Fruit fly (Drosophila melanogaster) whole organism, embryonic: ENCODE results near the gene Cat.
A peak's percentile ranks its signal among the peaks of the same experiment; 100 is the strongest.

Experiments
- CG10462 ChIP-seq: fragments of 200-800 bp; sonication (Bioruptor generic); optimal IDR thresholded peaks from 2 replicates; lab custom pipeline; 2016; ENCODE audit warnings: missing biosample characterization, missing genetic modification characterization
- CG10543 ChIP-seq: fragments of 200-800 bp; sonication (Bioruptor generic); optimal IDR thresholded peaks from 3 replicates; lab custom pipeline; 2017; ENCODE audit warnings: missing biosample characterization, mild to moderate bottlenecking, missing genetic modification characterization, moderate library complexity
- CG10959 ChIP-seq: fragments of 200-800 bp; sonication (Bioruptor generic); IDR thresholded peaks from 2 replicates; pipeline ENCODE4 v1.3.6; 2022; ENCODE audit warnings: missing biosample characterization, missing genetic modification characterization
- CG11085 ChIP-seq: fragments of 200-800 bp; sonication (Bioruptor generic); IDR thresholded peaks from 2 replicates; pipeline ENCODE4 v1.3.6; 2022; ENCODE audit warnings: missing biosample characterization, missing genetic modification characterization
- CG11093 ChIP-seq: fragments of 200-800 bp; sonication (Bioruptor generic); IDR thresholded peaks from 3 replicates; pipeline ENCODE4 v1.3.6; 2022; ENCODE audit warnings: missing biosample characterization, missing genetic modification characterization
- CG12299 ChIP-seq: fragments of 200-800 bp; sonication (Bioruptor generic); optimal IDR thresholded peaks from 2 replicates; lab custom pipeline; 2018; ENCODE audit warnings: missing biosample characterization, mild to moderate bottlenecking, missing genetic modification characterization
- CG12391 ChIP-seq: fragments of 200-800 bp; sonication (Bioruptor generic); optimal IDR thresholded peaks from 3 replicates; lab custom pipeline; 2018; ENCODE audit warnings: missing biosample characterization, mild to moderate bottlenecking, missing genetic modification characterization, moderate library complexity
- CG13123 ChIP-seq: fragments of 200-800 bp; sonication (Bioruptor generic); optimal IDR thresholded peaks from 2 replicates; lab custom pipeline; 2016; ENCODE audit warnings: missing biosample characterization, missing genetic modification characterization
- CG15479 ChIP-seq: fragments of 200-800 bp; sonication (Bioruptor generic); optimal IDR thresholded peaks from 3 replicates; lab custom pipeline; 2019; ENCODE audit warnings: missing biosample characterization, mild to moderate bottlenecking, missing genetic modification characterization, moderate library complexity
- CG17612 ChIP-seq: fragments of 200-800 bp; sonication (Bioruptor generic); IDR thresholded peaks from 2 replicates; pipeline ENCODE4 v1.3.6; 2022; ENCODE audit warnings: missing biosample characterization, missing genetic modification characterization
- CG18599 ChIP-seq: fragments of 200-800 bp; sonication (Bioruptor generic); optimal IDR thresholded peaks from 3 replicates; lab custom pipeline; 2017; ENCODE audit warnings: missing biosample characterization, missing genetic modification characterization, mild to moderate bottlenecking, moderate library complexity, missing genetic modification reagents
- CG2116 ChIP-seq: fragments of 200-800 bp; sonication (Bioruptor generic); optimal IDR thresholded peaks from 3 replicates; lab custom pipeline; 2018; ENCODE audit warnings: missing biosample characterization, mild to moderate bottlenecking, missing genetic modification characterization
- CG2202 ChIP-seq: fragments of 200-800 bp; sonication (Bioruptor generic); optimal IDR thresholded peaks from 2 replicates; lab custom pipeline; 2018; ENCODE audit warnings: missing biosample characterization, mild to moderate bottlenecking, missing genetic modification characterization
- CG34224 ChIP-seq: fragments of 200-800 bp; sonication (Bioruptor generic); IDR thresholded peaks from 3 replicates; pipeline ENCODE4 v1.3.6; 2022; ENCODE audit warnings: missing biosample characterization, missing genetic modification characterization; ENCODE audit not compliant: partially characterized antibody
- CkIIα-i1 ChIP-seq: fragments of 200-800 bp; sonication (Bioruptor generic); IDR thresholded peaks from 2 replicates; pipeline ENCODE4 v1.3.6; 2022; ENCODE audit warnings: missing biosample characterization, missing genetic modification characterization
- Elba2 ChIP-seq: fragments of 200-800 bp; sonication (Bioruptor generic); optimal IDR thresholded peaks from 3 replicates; lab custom pipeline; 2016; ENCODE audit warnings: missing biosample characterization, missing genetic modification characterization
- Gug ChIP-seq: fragments of 200-800 bp; sonication (Bioruptor generic); IDR thresholded peaks from 4 replicates; pipeline ENCODE4 v1.3.6; 2022; ENCODE audit warnings: missing biosample characterization, missing genetic modification characterization
- HLH3B ChIP-seq: fragments of 200-800 bp; sonication (Bioruptor generic); IDR thresholded peaks from 2 replicates; pipeline ENCODE4 v1.3.6; 2022; ENCODE audit warnings: missing biosample characterization, missing genetic modification characterization
- HLH54F ChIP-seq: fragments of 200-800 bp; sonication (Bioruptor generic); optimal IDR thresholded peaks from 3 replicates; lab custom pipeline; 2016; ENCODE audit warnings: missing biosample characterization, missing genetic modification characterization
- Hr39 ChIP-seq: fragments of >200 bp; optimal IDR thresholded peaks from 2 replicates; lab custom pipeline; 2017
- MESR4 ChIP-seq: fragments of 200-800 bp; sonication (Bioruptor generic); optimal IDR thresholded peaks from 2 replicates; lab custom pipeline; 2018; ENCODE audit warnings: missing biosample characterization, mild to moderate bottlenecking, missing genetic modification characterization, moderate library complexity
- NC2β ChIP-seq: fragments of 200-800 bp; sonication (Bioruptor generic); optimal IDR thresholded peaks from 2 replicates; lab custom pipeline; 2016; ENCODE audit warnings: missing biosample characterization, missing genetic modification characterization
- Optix ChIP-seq: fragments of 200-800 bp; sonication (Bioruptor generic); IDR thresholded peaks from 3 replicates; pipeline ENCODE4 v1.3.6; 2022; ENCODE audit warnings: missing biosample characterization, missing genetic modification characterization
- YL-1 ChIP-seq: fragments of 200-800 bp; sonication (Bioruptor generic); optimal IDR thresholded peaks from 3 replicates; lab custom pipeline; 2017; ENCODE audit warnings: missing biosample characterization, mild to moderate bottlenecking, missing genetic modification characterization
- bab2 ChIP-seq: fragments of 200-800 bp; sonication (Bioruptor generic); optimal IDR thresholded peaks from 2 replicates; lab custom pipeline; 2016; ENCODE audit warnings: missing biosample characterization, missing genetic modification characterization
- btn ChIP-seq: fragments of 200-800 bp; sonication (Bioruptor generic); optimal IDR thresholded peaks from 2 replicates; lab custom pipeline; 2016; ENCODE audit warnings: missing biosample characterization, missing genetic modification characterization
- cad ChIP-seq: fragments of >200 bp; optimal IDR thresholded peaks from 2 replicates; lab custom pipeline; 2017; ENCODE audit warnings: missing biosample characterization, missing genetic modification characterization
- chinmo ChIP-seq: fragments of 200-800 bp; sonication (Bioruptor generic); IDR thresholded peaks from 4 replicates; pipeline ENCODE4 v1.3.6; 2022; ENCODE audit warnings: missing biosample characterization, missing genetic modification characterization; ENCODE audit not compliant: partially characterized antibody
- chm ChIP-seq: fragments of 200-800 bp; sonication (Bioruptor generic); IDR thresholded peaks from 2 replicates; pipeline ENCODE4 v1.3.6; 2022; ENCODE audit warnings: missing biosample characterization, missing genetic modification characterization
- ci ChIP-seq: fragments of 200-800 bp; sonication (Bioruptor generic); IDR thresholded peaks from 3 replicates; pipeline ENCODE4 v1.3.6; 2022; ENCODE audit warnings: missing biosample characterization, missing genetic modification characterization
- crc ChIP-seq: fragments of 200-800 bp; sonication (Bioruptor generic); optimal IDR thresholded peaks from 2 replicates; lab custom pipeline; 2016; ENCODE audit warnings: missing biosample characterization, missing genetic modification characterization
- danr ChIP-seq: fragments of 200-800 bp; sonication (Bioruptor generic); IDR thresholded peaks from 2 replicates; pipeline ENCODE4 v1.3.6; 2022; ENCODE audit warnings: missing biosample characterization, missing genetic modification characterization
- ems ChIP-seq: fragments of 200-800 bp; sonication (Bioruptor generic); optimal IDR thresholded peaks from 3 replicates; lab custom pipeline; 2016; ENCODE audit warnings: missing biosample characterization, missing genetic modification characterization
- en ChIP-seq: fragments of 200-800 bp; sonication (Bioruptor generic); optimal IDR thresholded peaks from 2 replicates; lab custom pipeline; 2016; ENCODE audit warnings: missing biosample characterization, missing genetic modification characterization
- fd3F ChIP-seq: fragments of 200-800 bp; sonication (Bioruptor generic); optimal IDR thresholded peaks from 2 replicates; lab custom pipeline; 2018; ENCODE audit warnings: missing biosample characterization, mild to moderate bottlenecking, missing genetic modification characterization, moderate library complexity
- fru ChIP-seq: fragments of >200 bp; optimal IDR thresholded peaks from 2 replicates; lab custom pipeline; 2017
- nmo ChIP-seq: fragments of 200-800 bp; sonication (Bioruptor generic); optimal IDR thresholded peaks from 2 replicates; lab custom pipeline; 2018; ENCODE audit warnings: missing biosample characterization, mild to moderate bottlenecking, missing genetic modification characterization, moderate library complexity
- pan ChIP-seq, 4 experiments: fragments of >200 bp in 3 of 4; fragments of 200-800 bp in 1 of 4; sonication (Bioruptor generic) in 1 of 4; optimal IDR thresholded peaks in 3 of 4; IDR thresholded peaks in 1 of 4; 2 replicates each; pipeline versions ENCODE4 v1.3.6 to Lab custom; 2017 to 2022; ENCODE audit warnings: missing biosample characterization in 2 of 4, missing genetic modification characterization in 2 of 4, mixed read lengths in 1 of 4
- phol ChIP-seq: fragments of 200-800 bp; sonication (Bioruptor generic); optimal IDR thresholded peaks from 3 replicates; lab custom pipeline; 2018; ENCODE audit warnings: missing biosample characterization, mild to moderate bottlenecking, missing genetic modification characterization, moderate library complexity
- pita ChIP-seq: fragments of 200-800 bp; sonication (Bioruptor generic); optimal IDR thresholded peaks from 2 replicates; lab custom pipeline; 2017; ENCODE audit warnings: missing biosample characterization, mild to moderate bottlenecking, missing genetic modification characterization
- prd ChIP-seq, 3 experiments: fragments of >200 bp in 2 of 3; fragments of 200-800 bp in 1 of 3; sonication (Bioruptor generic) in 1 of 3; optimal IDR thresholded peaks in 2 of 3; IDR thresholded peaks in 1 of 3; 2 replicates in 2 of 3; 3 replicates in 1 of 3; pipeline versions ENCODE4 v1.3.6 to Lab custom; 2017 to 2022; ENCODE audit warnings: missing biosample characterization in 1 of 3, missing genetic modification characterization in 1 of 3
- psq ChIP-seq: fragments of 200-800 bp; sonication (Bioruptor generic); optimal IDR thresholded peaks from 2 replicates; lab custom pipeline; 2017; ENCODE audit warnings: missing biosample characterization, missing genetic modification characterization
- sc ChIP-seq, 3 experiments: fragments of >200 bp in 2 of 3; fragments of 200-800 bp in 1 of 3; sonication (Bioruptor generic) in 1 of 3; optimal IDR thresholded peaks; 2 replicates in 2 of 3; 3 replicates in 1 of 3; lab custom pipeline; 2017; ENCODE audit warnings: mild to moderate bottlenecking in 1 of 3, missing biosample characterization in 1 of 3, missing genetic modification characterization in 1 of 3, missing genetic modification reagents in 1 of 3
- slp2 ChIP-seq: fragments of 200-800 bp; sonication (Bioruptor generic); optimal IDR thresholded peaks from 2 replicates; lab custom pipeline; 2016; ENCODE audit warnings: missing biosample characterization, missing genetic modification characterization
- ttk ChIP-seq: fragments of 200-800 bp; sonication (Bioruptor generic); IDR thresholded peaks from 2 replicates; pipeline ENCODE4 v2.1.2; 2022; ENCODE audit warnings: missing biosample characterization, missing genetic modification characterization
- tup ChIP-seq: fragments of 200-800 bp; sonication (Bioruptor generic); optimal IDR thresholded peaks from 2 replicates; lab custom pipeline; 2016; ENCODE audit warnings: missing biosample characterization, mild to moderate bottlenecking, missing genetic modification characterization, moderate library complexity
- tx ChIP-seq: fragments of 200-800 bp; sonication (Bioruptor generic); optimal IDR thresholded peaks from 2 replicates; lab custom pipeline; 2016; ENCODE audit warnings: missing biosample characterization, missing genetic modification characterization
- zf30C ChIP-seq: fragments of 200-800 bp; sonication (Bioruptor generic); optimal IDR thresholded peaks from 3 replicates; lab custom pipeline; 2018; ENCODE audit warnings: missing biosample characterization, mild to moderate bottlenecking, missing genetic modification characterization
- zfh2 ChIP-seq: fragments of 200-800 bp; sonication (Bioruptor generic); optimal IDR thresholded peaks from 2 replicates; lab custom pipeline; 2016; ENCODE audit warnings: missing biosample characterization, missing genetic modification characterization

Gene Cat

dm6 chr3L:18791232-18792008 lies 31.0 kb upstream of the Cat start (continued):
- TF ChIP-seq CG12299 (tag; lab: Kevin White, UChicago) (no peak), en (no peak), pita (no peak), CG10462 (GFP tag; lab: Kevin White, UChicago) (no peak), CG2202 (no peak), crc (GFP tag; lab: Kevin White, UChicago) (no peak), cad (GFP tag; lab: Kevin White, UChicago) (no peak), CG12391 (tag; lab: Kevin White, UChicago) (peak; percentile 41), CG11085 (GFP tag; lab: Robert Waterston, UW) (no peak), CG11093 (GFP tag; lab: Robert Waterston, UW) (no peak), chinmo (GFP tag; lab: Robert Waterston, UW) (peak; percentile 99), chm (GFP tag; lab: Robert Waterston, UW) (no peak), phol (tag; lab: Kevin White, UChicago) (peak; percentile 32), danr (GFP tag; lab: Robert Waterston, UW) (no peak), CG18599 (GFP tag; lab: Kevin White, UChicago) (no peak), CG2116 (no peak), tx (GFP tag; lab: Kevin White, UChicago) (no peak), bab2 (peak; percentile 32), CG34224 (GFP tag; lab: Robert Waterston, UW) (no peak), Hr39 (lab: Kevin White, UChicago) (no peak), HLH54F (GFP tag; lab: Kevin White, UChicago) (peak; percentile 12), ci (peak; percentile 59; the same call in 1 of the 3 replicates), CkIIα-i1 (GFP tag; lab: Robert Waterston, UW) (0 out of 2 replicates have a peak, but pooled peaks have one; percentile 8), MESR4 (GFP tag; lab: Kevin White, UChicago) (no peak), CG10543 (GFP tag; lab: Kevin White, UChicago) (peak; percentile 12), CG10959 (GFP tag; lab: Robert Waterston, UW) (no peak), btn (no peak), tup (GFP tag; lab: Kevin White, UChicago) (no peak), CG13123 (no peak), fd3F (GFP tag; lab: Kevin White, UChicago) (peak; percentile 32), pan (optimal IDR thresholded peaks at IDR 0.05; lab: Kevin White, UChicago) (no peak), pan (GFP tag; optimal IDR thresholded peaks at IDR 0.05 in 1 of 2, IDR thresholded peaks at IDR 0.05 in 1 of 2) (peak in 1 of 2 experiments; percentile 41), Elba2 (GFP tag; lab: Kevin White, UChicago) (no peak), ttk (no peak), zfh2 (GFP tag; lab: Kevin White, UChicago) (peak; percentile 45), nmo (peak; percentile 37), YL-1 (GFP tag; lab: Kevin White, UChicago) (no peak), Optix (0 out of 3 replicates have a peak, but pooled peaks have one; percentile 16), Gug (peak; percentile 33; the same call in 1 of the 4 replicates), ems (GFP tag; lab: Kevin White, UChicago) (peak; percentile 52), CG17612 (GFP tag; lab: Robert Waterston, UW) (no peak), CG15479 (GFP tag; lab: Kevin White, UChicago) (no peak), zf30C (GFP tag; lab: Kevin White, UChicago) (no peak), NC2β (no peak), prd (optimal IDR thresholded peaks at IDR 0.05; lab: Kevin White, UChicago) (no peak), prd (GFP tag; IDR thresholded peaks at IDR 0.05; lab: Robert Waterston, UW) (peak; percentile 42; the same call in 1 of the 3 replicates), HLH3B (GFP tag; lab: Robert Waterston, UW) (0 out of 2 replicates have a peak, but pooled peaks have one; percentile 7), fru (lab: Kevin White, UChicago) (no peak), slp2 (no peak), sc (optimal IDR thresholded peaks at IDR 0.05; lab: Kevin White, UChicago) (no peak), sc (GFP tag; optimal IDR thresholded peaks at IDR 0.05; lab: Kevin White, UChicago) (no peak), psq (GFP tag; lab: Kevin White, UChicago) (no peak)
